Worm (Caenorhabditis elegans) whole organism, young adult: Measurements from ENCODE around the gene cutl-24.

Source experiments
- B0035.1 ChIP-seq: sonication (generic microtip); optimal IDR thresholded peaks from 2 replicates; lab custom pipeline; 2016; ENCODE audit warnings: missing genetic modification characterization, mild to moderate bottlenecking, missing compliant biosample characterization, missing genotype, missing genetic modification reagents
- F10E7.11 ChIP-seq: sonication (generic microtip); optimal IDR thresholded peaks from 2 replicates; lab custom pipeline; 2017; ENCODE audit warnings: mild to moderate bottlenecking, missing genetic modification characterization, moderate library complexity, missing compliant biosample characterization
- F23B12.7 ChIP-seq: sonication (generic microtip); optimal IDR thresholded peaks from 2 replicates; lab custom pipeline; 2017; ENCODE audit warnings: missing genetic modification characterization, mild to moderate bottlenecking, missing compliant biosample characterization, antibody characterized with exemption, moderate library complexity; ENCODE audit not compliant: insufficient read depth
- F39B2.1 ChIP-seq: fragments of 200-800 bp; sonication (Bioruptor generic); IDR thresholded peaks from 2 replicates; pipeline ENCODE4 v1.3.6; 2022; ENCODE audit warnings: missing genetic modification reagents, missing genetic modification characterization, missing compliant biosample characterization
- F49E8.2 ChIP-seq: sonication (generic microtip); optimal IDR thresholded peaks from 3 replicates; lab custom pipeline; 2017; ENCODE audit warnings: missing genetic modification characterization, mild to moderate bottlenecking, missing compliant biosample characterization, antibody characterized with exemption, moderate library complexity; ENCODE audit not compliant: insufficient read depth
- F55B11.4 ChIP-seq: sonication (generic microtip); optimal IDR thresholded peaks from 2 replicates; lab custom pipeline; 2016; ENCODE audit warnings: missing compliant biosample characterization, missing genetic modification characterization, borderline replicate concordance; ENCODE audit not compliant: insufficient read depth
- F57C9.4 ChIP-seq: sonication (generic microtip); optimal IDR thresholded peaks from 2 replicates; lab custom pipeline; 2017; ENCODE audit warnings: mild to moderate bottlenecking, missing genetic modification characterization, missing compliant biosample characterization
- K11D2.4 ChIP-seq: fragments of 200-800 bp; sonication (Bioruptor generic); IDR thresholded peaks from 2 replicates; pipeline ENCODE4 v1.3.6; 2022; ENCODE audit warnings: missing genetic modification reagents, missing genetic modification characterization, missing compliant biosample characterization
- K12H6.12 ChIP-seq: fragments of 200-800 bp; sonication (Bioruptor generic); optimal IDR thresholded peaks from 2 replicates; lab custom pipeline; 2018; ENCODE audit warnings: mild to moderate bottlenecking, missing genetic modification characterization, missing compliant biosample characterization
- T07F8.4 ChIP-seq: sonication (generic microtip); optimal IDR thresholded peaks from 2 replicates; lab custom pipeline; 2016; ENCODE audit warnings: mild to moderate bottlenecking, missing genetic modification characterization, moderate library complexity, missing compliant biosample characterization
- Y53F4B.3 ChIP-seq: fragments of 200-800 bp; sonication (Bioruptor generic); IDR thresholded peaks from 2 replicates; pipeline ENCODE4 v1.3.6; 2022; ENCODE audit warnings: missing genetic modification reagents, missing genetic modification characterization, missing compliant biosample characterization
- Y56A3A.18 ChIP-seq: fragments of 200-800 bp; sonication (Bioruptor generic); IDR thresholded peaks from 2 replicates; pipeline ENCODE4 v1.3.6; 2022; ENCODE audit warnings: missing genetic modification reagents, missing genetic modification characterization, missing compliant biosample characterization
- ama-1 ChIP-seq, 3 experiments: fragments of 150-350 bp in 1 of 3; sonication (generic microtip) in 2 of 3; optimal IDR thresholded peaks; 2 replicates each; lab custom pipeline; 2014 to 2018; ENCODE audit warnings: missing biosample characterization in 2 of 3, missing genetic modification characterization in 2 of 3, missing genetic modification reagents in 2 of 3
- athp-1 ChIP-seq: sonication (generic microtip); optimal IDR thresholded peaks from 2 replicates; lab custom pipeline; 2017; ENCODE audit warnings: mild to moderate bottlenecking, missing genetic modification characterization, missing compliant biosample characterization
- attf-3 ChIP-seq: fragments of 200-800 bp; sonication (Bioruptor generic); conservative IDR thresholded peaks from 2 replicates; pipeline ENCODE4 v1.3.6; 2022; ENCODE audit warnings: missing genetic modification reagents, missing genetic modification characterization, missing compliant biosample characterization
- attf-5 ChIP-seq: fragments of 200-800 bp; sonication (Bioruptor generic); optimal IDR thresholded peaks from 2 replicates; lab custom pipeline; 2018; ENCODE audit warnings: mild to moderate bottlenecking, missing genetic modification characterization, missing compliant biosample characterization
- ceh-40 ChIP-seq: fragments of 200-800 bp; sonication (Bioruptor generic); IDR thresholded peaks from 2 replicates; pipeline ENCODE4 v1.3.6; 2022; ENCODE audit warnings: missing genetic modification characterization, missing compliant biosample characterization
- chd-7 ChIP-seq: sonication (generic microtip); optimal IDR thresholded peaks from 2 replicates; lab custom pipeline; 2016; ENCODE audit warnings: mild to moderate bottlenecking, missing genetic modification characterization, moderate library complexity, missing compliant biosample characterization
- die-1 ChIP-seq: sonication (generic microtip); optimal IDR thresholded peaks from 2 replicates; lab custom pipeline; 2016; ENCODE audit warnings: missing genotype, mild to moderate bottlenecking, missing genetic modification characterization, missing compliant biosample characterization
- egl-44 ChIP-seq: fragments of 200-800 bp; sonication (Bioruptor generic); IDR thresholded peaks from 2 replicates; pipeline ENCODE4 v1.3.6; 2022; ENCODE audit warnings: missing genetic modification reagents, missing genetic modification characterization, missing compliant biosample characterization
- egrh-3 ChIP-seq: fragments of 200-800 bp; sonication (Bioruptor generic); IDR thresholded peaks from 2 replicates; pipeline ENCODE4 v1.3.6; 2022; ENCODE audit warnings: missing genetic modification reagents, missing genetic modification characterization, missing compliant biosample characterization
- fkh-3 ChIP-seq: sonication (generic microtip); optimal IDR thresholded peaks from 2 replicates; lab custom pipeline; 2016; ENCODE audit warnings: mild to moderate bottlenecking, missing genetic modification characterization, missing compliant biosample characterization
- gei-17 ChIP-seq: fragments of 200-800 bp; sonication (Bioruptor generic); optimal IDR thresholded peaks from 2 replicates; lab custom pipeline; 2018; ENCODE audit warnings: mild to moderate bottlenecking, missing genetic modification characterization, missing compliant biosample characterization
- hlh-26 ChIP-seq: fragments of 200-800 bp; sonication (Bioruptor generic); conservative IDR thresholded peaks from 2 replicates; pipeline ENCODE4 v1.3.6; 2022; ENCODE audit warnings: missing genetic modification reagents, missing genetic modification characterization, missing compliant biosample characterization
- lin-26 ChIP-seq: fragments of 200-800 bp; sonication (Bioruptor generic); IDR thresholded peaks from 2 replicates; pipeline ENCODE4 v1.3.6; 2022; ENCODE audit warnings: missing genetic modification reagents, missing genetic modification characterization, missing compliant biosample characterization
- lir-1 ChIP-seq: fragments of 200-800 bp; sonication (Bioruptor generic); conservative IDR thresholded peaks from 2 replicates; pipeline ENCODE4 v1.3.6; 2022; ENCODE audit warnings: missing genetic modification reagents, missing genetic modification characterization, missing compliant biosample characterization
- madf-10 ChIP-seq: sonication (generic microtip); optimal IDR thresholded peaks from 2 replicates; lab custom pipeline; 2016; ENCODE audit warnings: mild to moderate bottlenecking, missing genetic modification characterization, missing compliant biosample characterization
- madf-8 ChIP-seq: fragments of 200-800 bp; sonication (Bioruptor generic); conservative IDR thresholded peaks from 2 replicates; pipeline ENCODE4 v1.3.6; 2022; ENCODE audit warnings: missing genetic modification reagents, missing genetic modification characterization, missing compliant biosample characterization
- nfya-1 ChIP-seq: sonication (generic microtip); optimal IDR thresholded peaks from 2 replicates; lab custom pipeline; 2017; ENCODE audit warnings: antibody characterized with exemption, missing compliant biosample characterization, missing genetic modification characterization, borderline replicate concordance; ENCODE audit not compliant: insufficient read depth
- nfya-2 ChIP-seq: fragments of 200-800 bp; sonication (Bioruptor generic); IDR thresholded peaks from 2 replicates; pipeline ENCODE4 v1.3.6; 2022; ENCODE audit warnings: missing genetic modification reagents, missing genetic modification characterization, missing compliant biosample characterization
- nhr-120 ChIP-seq: fragments of 200-800 bp; sonication (Bioruptor generic); IDR thresholded peaks from 2 replicates; pipeline ENCODE4 v1.3.6; 2022; ENCODE audit warnings: missing genetic modification characterization, missing compliant biosample characterization
- nhr-27 ChIP-seq: fragments of 200-800 bp; sonication (Bioruptor generic); optimal IDR thresholded peaks from 2 replicates; lab custom pipeline; 2018; ENCODE audit warnings: mild to moderate bottlenecking, missing genetic modification characterization, moderate library complexity, missing compliant biosample characterization
- repo-1 ChIP-seq: sonication (generic microtip); optimal IDR thresholded peaks from 2 replicates; lab custom pipeline; 2017; ENCODE audit warnings: mild to moderate bottlenecking, missing genetic modification characterization, missing compliant biosample characterization
- snpc-4 ChIP-seq, 5 experiments: fragments of 150-350 bp in 1 of 5; sonication (generic microtip) in 4 of 5; optimal IDR thresholded peaks; 2 replicates each; lab custom pipeline; 2014 to 2018; ENCODE audit warnings: missing genetic modification characterization in 5 of 5, missing biosample characterization in 3 of 5, antibody characterized with exemption in 2 of 5, mild to moderate bottlenecking in 2 of 5, missing compliant biosample characterization in 2 of 5, missing genotype in 2 of 5, moderate library complexity in 2 of 5, missing genetic modification reagents in 1 of 5
- somi-1 ChIP-seq: fragments of 200-800 bp; sonication (Bioruptor generic); optimal IDR thresholded peaks from 2 replicates; lab custom pipeline; 2018; ENCODE audit warnings: mild to moderate bottlenecking, missing genetic modification characterization, missing compliant biosample characterization
- tlf-1 ChIP-seq: fragments of 200-800 bp; sonication (Bioruptor generic); optimal IDR thresholded peaks from 2 replicates; lab custom pipeline; 2018; ENCODE audit warnings: mild to moderate bottlenecking, missing genetic modification characterization, missing compliant biosample characterization
- unc-62 ChIP-seq: fragments of 150-350 bp; optimal IDR thresholded peaks from 2 replicates; lab custom pipeline; 2014; ENCODE audit warnings: missing biosample characterization, missing genetic modification reagents, missing genetic modification characterization
- zfh-2 ChIP-seq: fragments of 200-800 bp; sonication (Bioruptor generic); conservative IDR thresholded peaks from 2 replicates; pipeline ENCODE4 v1.3.6; 2022; ENCODE audit warnings: missing genetic modification reagents, missing genetic modification characterization, missing compliant biosample characterization
- ztf-18 ChIP-seq: sonication (generic microtip); optimal IDR thresholded peaks from 2 replicates; lab custom pipeline; 2016; ENCODE audit warnings: missing genotype, mild to moderate bottlenecking, missing genetic modification characterization, missing compliant biosample characterization
- ztf-28 ChIP-seq: fragments of 200-800 bp; sonication (Bioruptor generic); IDR thresholded peaks from 2 replicates; pipeline ENCODE4 v1.3.6; 2022; ENCODE audit warnings: missing genetic modification reagents, missing genetic modification characterization, missing compliant biosample characterization
- ztf-3 ChIP-seq: fragments of 200-800 bp; sonication (Bioruptor generic); optimal IDR thresholded peaks from 2 replicates; lab custom pipeline; 2018; ENCODE audit warnings: mild to moderate bottlenecking, missing genetic modification characterization, missing compliant biosample characterization
- ztf-6 ChIP-seq: fragments of 200-800 bp; sonication (Bioruptor generic); IDR thresholded peaks from 2 replicates; pipeline ENCODE4 v1.3.6; 2022; ENCODE audit warnings: missing genetic modification reagents, missing genetic modification characterization, missing compliant biosample characterization

cutl-24 gene

ce11 chrIV:139652-140051 is 25.2 kb upstream of the cutl-24 start:
- no peak for TF ChIP-seq K11D2.4 (GFP tag; lab: Robert Waterston, UW)
- no peak for TF ChIP-seq Y53F4B.3 (GFP tag; lab: Robert Waterston, UW)
- no peak for TF ChIP-seq nfya-1 (tag; lab: Kevin White, UChicago)
- TF ChIP-seq zfh-2 (GFP tag; lab: Robert Waterston, UW): peak; percentile 80
- peak; percentile 86 for TF ChIP-seq egrh-3 (GFP tag; lab: Robert Waterston, UW)

- TF ChIP-seq F49E8.2 (no peak), egrh-3 (GFP tag; lab: Robert Waterston, UW) (peak; percentile 74; the same call in 1 of the 2 replicates), zfh-2 (GFP tag; lab: Robert Waterston, UW) (peak; percentile 74), ama-1 (optimal IDR thresholded peaks at IDR 0.05; lab: Kevin White, UChicago) (no peak), ama-1 (GFP tag; optimal IDR thresholded peaks at IDR 0.05; lab: Kevin White, UChicago) (no peak), hlh-26 (GFP tag; lab: Robert Waterston, UW) (no peak), repo-1 (tag; lab: Kevin White, UChicago) (no peak), F39B2.1 (no peak), K12H6.12 (tag; lab: Kevin White, UChicago) (no peak), lin-26 (GFP tag; lab: Robert Waterston, UW) (no peak), madf-8 (GFP tag; lab: Robert Waterston, UW) (no peak), ztf-18 (no peak), lir-1 (GFP tag; lab: Robert Waterston, UW) (no peak)
- TF ChIP-seq, all 124 proteins: peak for 2
Observed at ce11 chrIV:141022-141421, 23.9 kb upstream of the cutl-24 start.

- TF ChIP-seq snpc-4 (GFP tag; optimal IDR thresholded peaks at IDR 0.05; lab: Kevin White, UChicago) (peak; percentile 28), snpc-4 (tag; optimal IDR thresholded peaks at IDR 0.05; lab: Kevin White, UChicago) (peak in 1 of 4 experiments; percentile 58), nhr-120 (GFP tag; lab: Robert Waterston, UW) (0 out of 2 replicates have a peak, but pooled peaks have one; percentile 4), egl-44 (peak; percentile 84), tlf-1 (GFP tag; lab: Kevin White, UChicago) (no peak), nfya-2 (GFP tag; lab: Robert Waterston, UW) (no peak), nhr-27 (tag; lab: Kevin White, UChicago) (no peak), fkh-3 (tag; lab: Kevin White, UChicago) (no peak), madf-10 (tag; lab: Kevin White, UChicago) (peak; percentile 76), F10E7.11 (peak; percentile 58), attf-3 (peak; percentile 67), gei-17 (GFP tag; lab: Kevin White, UChicago) (no peak), F55B11.4 (no peak), ztf-3 (GFP tag; lab: Kevin White, UChicago) (no peak), ama-1 (optimal IDR thresholded peaks at IDR 0.05; lab: Kevin White, UChicago) (no peak), ama-1 (GFP tag; optimal IDR thresholded peaks at IDR 0.05; lab: Kevin White, UChicago) (no peak), F57C9.4 (tag; lab: Kevin White, UChicago) (no peak), ceh-40 (GFP tag; lab: Robert Waterston, UW) (no peak), egrh-3 (GFP tag; lab: Robert Waterston, UW) (peak; percentile 43; the same call in 1 of the 2 replicates), athp-1 (tag; lab: Kevin White, UChicago) (peak; percentile 55), somi-1 (no peak), ztf-28 (GFP tag; lab: Robert Waterston, UW) (0 out of 2 replicates have a peak, but pooled peaks have one; percentile 50), chd-7 (peak; percentile 76), attf-5 (GFP tag; lab: Kevin White, UChicago) (peak; percentile 58), ztf-6 (GFP tag; lab: Robert Waterston, UW) (0 out of 2 replicates have a peak, but pooled peaks have one; percentile 39), die-1 (tag; lab: Kevin White, UChicago) (peak; percentile 68), F23B12.7 (no peak), Y56A3A.18 (GFP tag; lab: Robert Waterston, UW) (0 out of 2 replicates have a peak, but pooled peaks have one; percentile 54), unc-62 (GFP tag; lab: Kevin White, UChicago) (no peak), K12H6.12 (tag; lab: Kevin White, UChicago) (peak; percentile 50), T07F8.4 (tag; lab: Kevin White, UChicago) (peak; percentile 7), B0035.1 (tag; lab: Kevin White, UChicago) (peak; percentile 13), zfh-2 (GFP tag; lab: Robert Waterston, UW) (peak; percentile 71)
Observed at ce11 chrIV:143807-144371, 21.0 kb upstream of the cutl-24 start.
